Worm (Caenorhabditis elegans): ENCODE results near the gene srlf-3.
A peak's percentile ranks its signal among the peaks of the same experiment; 100 is the strongest.

The srlf-3 gene

ce11 chrIV:8527598-8528012 lies 40.3 kb downstream of the srlf-3 start:
- TF ChIP-seq hlh-15 (tag; optimal IDR thresholded peaks at IDR 0.05) (no peak), elt-2 (tag; optimal IDR thresholded peaks at IDR 0.05) (peak; percentile 95), hlh-30 (tag; optimal IDR thresholded peaks at IDR 0.05; ENCODE audit: insufficient read depth) (peak; percentile 82), rnt-1 (tag; optimal IDR thresholded peaks at IDR 0.05) (peak; percentile 3), pqm-1 (tag; optimal IDR thresholded peaks at IDR 0.05) (peak; percentile 51), tbx-7 (tag; optimal IDR thresholded peaks at IDR 0.05) (no peak), ceh-45 (GFP tag; IDR thresholded peaks at IDR 0.05) (no peak), ceh-18 (tag; optimal IDR thresholded peaks at IDR 0.05) (peak; percentile 68), che-1 (tag; optimal IDR thresholded peaks at IDR 0.05) (no peak)

ce11 chrIV:8528345-8528744 lies 41.1 kb downstream of the srlf-3 start:
- TF ChIP-seq elt-2 (tag; optimal IDR thresholded peaks at IDR 0.05) = peak; percentile 9
- no peak for TF ChIP-seq nhr-11 (tag; optimal IDR thresholded peaks at IDR 0.05)

- TF ChIP-seq hlh-30 (tag; optimal IDR thresholded peaks at IDR 0.05; ENCODE audit: insufficient read depth) = peak; percentile 58
- TF ChIP-seq unc-42 (tag; optimal IDR thresholded peaks at IDR 0.05) = no peak
- no peak for TF ChIP-seq pax-1 (tag; optimal IDR thresholded peaks at IDR 0.05)
- no peak for TF ChIP-seq tbx-2 (tag; optimal IDR thresholded peaks at IDR 0.05)
- no peak for TF ChIP-seq ama-1 (optimal IDR thresholded peaks at IDR 0.05)
- TF ChIP-seq unc-86 (tag; optimal IDR thresholded peaks at IDR 0.05) = no peak
Measured at ce11 chrIV:8529039-8529438, 41.8 kb downstream of the srlf-3 start.

ce11 chrIV:8530042-8531027 lies 43.1 kb downstream of the srlf-3 start:
- TF ChIP-seq elt-2 (tag; optimal IDR thresholded peaks at IDR 0.05) = peak; percentile 92
- no peak for TF ChIP-seq pax-1 (tag; optimal IDR thresholded peaks at IDR 0.05)
- no peak for TF ChIP-seq fkh-6 (tag; optimal IDR thresholded peaks at IDR 0.05)
- peak; percentile 25 for TF ChIP-seq unc-55 (GFP tag; optimal IDR thresholded peaks at IDR 0.05)
- TF ChIP-seq fkh-10 (GFP tag; optimal IDR thresholded peaks at IDR 0.05) = no peak
- TF ChIP-seq nhr-232 (tag; optimal IDR thresholded peaks at IDR 0.05) = no peak
- no peak for TF ChIP-seq syd-9 (tag; optimal IDR thresholded peaks at IDR 0.05)

- TF ChIP-seq C38D4.7 (GFP tag; optimal IDR thresholded peaks at IDR 0.05) = no peak
- no peak for TF ChIP-seq ceh-9 (tag; optimal IDR thresholded peaks at IDR 0.05)
- no peak for TF ChIP-seq F13H6.1 (tag; optimal IDR thresholded peaks at IDR 0.05)
- no peak for TF ChIP-seq ahr-1 (tag; optimal IDR thresholded peaks at IDR 0.05)
- TF ChIP-seq unc-86 (tag; optimal IDR thresholded peaks at IDR 0.05) = no peak
- no peak for TF ChIP-seq T23F11.4 (GFP tag; optimal IDR thresholded peaks at IDR 0.05)
- TF ChIP-seq mec-3 (tag; optimal IDR thresholded peaks at IDR 0.05; ENCODE audit: borderline replicate concordance) = no peak
- TF ChIP-seq ttx-3 (tag; optimal IDR thresholded peaks at IDR 0.05) = no peak
- no peak for TF ChIP-seq elt-4 (tag; optimal IDR thresholded peaks at IDR 0.05)
- no peak for TF ChIP-seq ceh-19 (GFP tag; optimal IDR thresholded peaks at IDR 0.05)
Measured at ce11 chrIV:8532024-8532423, 44.7 kb downstream of the srlf-3 start.

ce11 chrIV:8532796-8533195 lies 45.5 kb downstream of the srlf-3 start:
- TF ChIP-seq ztf-16 (tag; optimal IDR thresholded peaks at IDR 0.05) (no peak), ets-4 (tag; optimal IDR thresholded peaks at IDR 0.05) (no peak), K02D7.2 (tag; optimal IDR thresholded peaks at IDR 0.05) (no peak), elt-4 (tag; optimal IDR thresholded peaks at IDR 0.05) (no peak), ttx-3 (tag; optimal IDR thresholded peaks at IDR 0.05) (no peak), tbx-7 (tag; optimal IDR thresholded peaks at IDR 0.05) (no peak), ceh-2 (tag; optimal IDR thresholded peaks at IDR 0.05) (no peak), hlh-8 (tag; optimal IDR thresholded peaks at IDR 0.05) (no peak)
